Worm (Caenorhabditis elegans) whole organism, L4 larva: Measurements from ENCODE around the gene C49C3.6.

Experiments
- D1046.2 ChIP-seq: fragments of 200-800 bp; sonication (Bioruptor generic); IDR thresholded peaks from 2 replicates; pipeline ENCODE4 v1.3.6; 2022; ENCODE audit warnings: missing genetic modification characterization, missing compliant biosample characterization
- R02D3.7 ChIP-seq: fragments of 150-350 bp; sonication (generic microtip); optimal IDR thresholded peaks from 3 replicates; lab custom pipeline; 2014; ENCODE audit warnings: missing biosample characterization, missing genetic modification characterization
- T20F7.1 ChIP-seq: fragments of 200-800 bp; sonication (Bioruptor generic); optimal IDR thresholded peaks from 2 replicates; lab custom pipeline; 2018; ENCODE audit warnings: mild to moderate bottlenecking, missing genetic modification characterization, missing compliant biosample characterization
- T26A8.4 ChIP-seq: fragments of 200-800 bp; sonication (Bioruptor generic); IDR thresholded peaks from 2 replicates; pipeline ENCODE4 v1.3.6; 2022; ENCODE audit warnings: missing genetic modification characterization, missing compliant biosample characterization
- Y105C5A.15 ChIP-seq: fragments of 200-800 bp; sonication (Bioruptor generic); IDR thresholded peaks from 2 replicates; pipeline ENCODE4 v1.3.6; 2022; ENCODE audit warnings: missing genetic modification characterization, missing compliant biosample characterization
- Y5F2A.4 ChIP-seq: fragments of 200-800 bp; sonication (Bioruptor generic); optimal IDR thresholded peaks from 2 replicates; lab custom pipeline; 2018; ENCODE audit warnings: mild to moderate bottlenecking, missing genetic modification characterization, missing compliant biosample characterization
- ZK337.2 ChIP-seq: fragments of 200-800 bp; sonication (Bioruptor generic); IDR thresholded peaks from 2 replicates; pipeline ENCODE4 v1.3.6; 2022; ENCODE audit warnings: missing genetic modification reagents, missing genetic modification characterization, missing compliant biosample characterization
- ZK546.5 ChIP-seq, 2 experiments: sonication (generic microtip); optimal IDR thresholded peaks; 2 replicates each; lab custom pipeline; 2017; ENCODE audit warnings: missing biosample characterization in 2 of 2, missing genetic modification characterization in 2 of 2
- aha-1 ChIP-seq: fragments of 150-350 bp; peaks from one replicate; lab custom pipeline; 2014; ENCODE audit warnings: missing biosample characterization, missing genetic modification characterization
- aly-2 ChIP-seq: sonication (generic microtip); optimal IDR thresholded peaks from 2 replicates; lab custom pipeline; 2018; ENCODE audit warnings: missing biosample characterization, missing genetic modification characterization
- daf-16 ChIP-seq, 3 experiments: sonication (generic microtip); optimal IDR thresholded peaks; 2 replicates each; lab custom pipeline; 2016 to 2017; ENCODE audit warnings: missing genetic modification characterization in 3 of 3, missing genetic modification reagents in 3 of 3, mild to moderate bottlenecking in 2 of 3, missing compliant biosample characterization in 2 of 3, missing biosample characterization in 1 of 3, moderate library complexity in 1 of 3
- daf-8 ChIP-seq: fragments of 200-800 bp; sonication (Bioruptor generic); IDR thresholded peaks from 2 replicates; pipeline ENCODE4 v1.3.6; 2022; ENCODE audit warnings: missing genetic modification characterization, missing compliant biosample characterization
- dmd-8 ChIP-seq: fragments of 200-800 bp; sonication (Bioruptor generic); IDR thresholded peaks from 2 replicates; pipeline ENCODE4 v1.3.6; 2022; ENCODE audit warnings: missing genetic modification characterization, missing compliant biosample characterization
- dpl-1 ChIP-seq: fragments of 150-350 bp; optimal IDR thresholded peaks from 2 replicates; lab custom pipeline; 2014; ENCODE audit warnings: missing biosample characterization, missing genetic modification reagents, missing genetic modification characterization
- dve-1 ChIP-seq: sonication (generic microtip); optimal IDR thresholded peaks from 2 replicates; lab custom pipeline; 2017; ENCODE audit warnings: antibody characterized with exemption, mild to moderate bottlenecking, missing genetic modification characterization, missing compliant biosample characterization; ENCODE audit not compliant: insufficient read depth
- egl-27 ChIP-seq: sonication (generic microtip); optimal IDR thresholded peaks from 3 replicates; lab custom pipeline; 2017; ENCODE audit warnings: missing biosample characterization, missing genetic modification reagents, missing genetic modification characterization
- egl-43 ChIP-seq: fragments of 200-800 bp; sonication (Bioruptor generic); IDR thresholded peaks from 2 replicates; pipeline ENCODE4 v1.3.6; 2022; ENCODE audit warnings: missing genetic modification reagents, missing genetic modification characterization, missing compliant biosample characterization
- fkh-10 ChIP-seq: fragments of 150-350 bp; optimal IDR thresholded peaks from 2 replicates; lab custom pipeline; 2014; ENCODE audit warnings: missing biosample characterization, missing genetic modification reagents, missing genetic modification characterization
- fos-1 ChIP-seq: fragments of 150-350 bp; optimal IDR thresholded peaks from 2 replicates; lab custom pipeline; 2014; ENCODE audit warnings: missing biosample characterization, missing genetic modification characterization
- hlh-30 ChIP-seq: sonication (generic microtip); optimal IDR thresholded peaks from 2 replicates; lab custom pipeline; 2017; ENCODE audit warnings: antibody characterized with exemption, mild to moderate bottlenecking, missing genetic modification characterization, missing compliant biosample characterization; ENCODE audit not compliant: insufficient read depth
- jun-1 ChIP-seq: fragments of 150-350 bp; optimal IDR thresholded peaks from 2 replicates; lab custom pipeline; 2014; ENCODE audit warnings: missing biosample characterization, missing genetic modification reagents, missing genetic modification characterization
- lin-13 ChIP-seq: fragments of 150-350 bp; optimal IDR thresholded peaks from 2 replicates; lab custom pipeline; 2014; ENCODE audit warnings: missing biosample characterization, missing genetic modification reagents, missing genetic modification characterization
- lin-38 ChIP-seq: fragments of 200-800 bp; sonication (Bioruptor generic); IDR thresholded peaks from 2 replicates; pipeline ENCODE4 v1.3.6; 2022; ENCODE audit warnings: missing genetic modification reagents, missing genetic modification characterization, missing compliant biosample characterization
- lsy-2 ChIP-seq, 2 experiments: fragments of 150-350 bp in 1 of 2; sonication (generic microtip) in 1 of 2; optimal IDR thresholded peaks; 2 replicates each; lab custom pipeline; 2014 to 2017; ENCODE audit warnings: missing biosample characterization in 2 of 2, missing genetic modification characterization in 2 of 2
- madf-9 ChIP-seq: fragments of 200-800 bp; sonication (Bioruptor generic); conservative IDR thresholded peaks from 2 replicates; pipeline ENCODE4 v1.3.6; 2022; ENCODE audit warnings: missing genetic modification reagents, missing genetic modification characterization, missing compliant biosample characterization
- mes-2 ChIP-seq: sonication (generic microtip); optimal IDR thresholded peaks from 2 replicates; lab custom pipeline; 2016; ENCODE audit warnings: missing genotype, mild to moderate bottlenecking, missing genetic modification characterization, missing compliant biosample characterization; ENCODE audit not compliant: poor library complexity, severe bottlenecking
- mxl-3 ChIP-seq: fragments of 200-800 bp; sonication (Bioruptor generic); optimal IDR thresholded peaks from 2 replicates; lab custom pipeline; 2018; ENCODE audit warnings: mild to moderate bottlenecking, missing genetic modification characterization, missing compliant biosample characterization
- nhr-10 ChIP-seq: fragments of 150-350 bp; optimal IDR thresholded peaks from 2 replicates; lab custom pipeline; 2014; ENCODE audit warnings: missing biosample characterization, missing genetic modification characterization
- nhr-111 ChIP-seq: fragments of 200-800 bp; sonication (Bioruptor generic); optimal IDR thresholded peaks from 2 replicates; lab custom pipeline; 2018; ENCODE audit warnings: mild to moderate bottlenecking, missing genetic modification characterization, missing compliant biosample characterization
- nhr-25 ChIP-seq: sonication (generic microtip); optimal IDR thresholded peaks from 2 replicates; lab custom pipeline; 2017; ENCODE audit warnings: missing genetic modification characterization, mild to moderate bottlenecking, missing compliant biosample characterization, antibody characterized with exemption, moderate library complexity, borderline replicate concordance; ENCODE audit not compliant: insufficient read depth
- nhr-28 ChIP-seq: fragments of 150-350 bp; optimal IDR thresholded peaks from 2 replicates; lab custom pipeline; 2014; ENCODE audit warnings: missing biosample characterization, missing genetic modification characterization
- nhr-41 ChIP-seq: fragments of 200-800 bp; sonication (Bioruptor generic); IDR thresholded peaks from 2 replicates; pipeline ENCODE4 v1.3.6; 2022; ENCODE audit warnings: missing genetic modification reagents, missing genetic modification characterization, missing compliant biosample characterization
- nhr-42 ChIP-seq: fragments of 200-800 bp; sonication (Bioruptor generic); IDR thresholded peaks from 2 replicates; pipeline ENCODE4 v1.3.6; 2022; ENCODE audit warnings: missing genetic modification characterization, missing compliant biosample characterization
- pqm-1 ChIP-seq: sonication (generic microtip); optimal IDR thresholded peaks from 2 replicates; lab custom pipeline; 2017; ENCODE audit warnings: missing biosample characterization, missing genetic modification characterization
- saeg-2 ChIP-seq: fragments of 200-800 bp; sonication (Bioruptor generic); IDR thresholded peaks from 2 replicates; pipeline ENCODE4 v1.3.6; 2022; ENCODE audit warnings: missing genetic modification reagents, missing genetic modification characterization, missing compliant biosample characterization
- sdz-12 ChIP-seq: fragments of 200-800 bp; sonication (Bioruptor generic); optimal IDR thresholded peaks from 2 replicates; lab custom pipeline; 2018; ENCODE audit warnings: mild to moderate bottlenecking, missing genetic modification characterization, missing compliant biosample characterization
- set-16 ChIP-seq: fragments of 200-800 bp; sonication (Bioruptor generic); IDR thresholded peaks from 2 replicates; pipeline ENCODE4 v1.3.6; 2022; ENCODE audit warnings: missing genetic modification reagents, missing genetic modification characterization, missing compliant biosample characterization
- skn-1 ChIP-seq: fragments of 150-350 bp; optimal IDR thresholded peaks from 2 replicates; lab custom pipeline; 2014; ENCODE audit warnings: missing biosample characterization, missing genetic modification characterization
- snpc-1.2 ChIP-seq: fragments of 200-800 bp; sonication (Bioruptor generic); IDR thresholded peaks from 2 replicates; pipeline ENCODE4 v1.3.6; 2022; ENCODE audit warnings: missing genetic modification reagents, missing genetic modification characterization, missing compliant biosample characterization
- spr-1 ChIP-seq: sonication (generic microtip); optimal IDR thresholded peaks from 2 replicates; lab custom pipeline; 2016; ENCODE audit warnings: mild to moderate bottlenecking, missing genetic modification characterization, missing compliant biosample characterization
- unc-130 ChIP-seq: sonication (generic microtip); optimal IDR thresholded peaks from 2 replicates; lab custom pipeline; 2016; ENCODE audit warnings: missing genetic modification reagents, missing genetic modification characterization, missing compliant biosample characterization
- unc-62 ChIP-seq, 3 experiments: fragments of 150-350 bp in 1 of 3; sonication (generic microtip); optimal IDR thresholded peaks in 2 of 3; peaks in 1 of 3; 1 replicate in 1 of 3; 2 replicates in 2 of 3; lab custom pipeline; 2014 to 2017; ENCODE audit warnings: missing biosample characterization in 3 of 3, missing genetic modification characterization in 3 of 3, missing genetic modification reagents in 3 of 3, missing genotype in 1 of 3
- zag-1 ChIP-seq: fragments of 150-350 bp; optimal IDR thresholded peaks from 2 replicates; lab custom pipeline; 2014; ENCODE audit warnings: missing biosample characterization, missing genetic modification characterization
- zip-11 ChIP-seq: fragments of 200-800 bp; sonication (Bioruptor generic); IDR thresholded peaks from 2 replicates; pipeline ENCODE4 v1.3.6; 2022; ENCODE audit warnings: missing genetic modification characterization, missing compliant biosample characterization

The C49C3.6 gene

ce11 chrIV:17333542-17334281 lies 2.4 kb downstream of the C49C3.6 start, which contains the start of gene C49C3.15 (continued):
- no peak for TF ChIP-seq dmd-8 (GFP tag; lab: Robert Waterston, UW)
- peak; percentile 45 for TF ChIP-seq dve-1 (tag; lab: Kevin White, UChicago)
- TF ChIP-seq madf-9 (GFP tag; lab: Robert Waterston, UW), result no peak
- TF ChIP-seq nhr-10 (tag; lab: Kevin White, UChicago), result no peak
- peak; percentile 96 for TF ChIP-seq hlh-30 (tag; lab: Kevin White, UChicago)
- TF ChIP-seq, all 104 proteins: peak for 14

ce11 chrIV:17335031-17335430 lies 3.7 kb downstream of the C49C3.6 start, which contains the start of gene C49C3.8:
Gene C49C3.8, plus strand, starts transcription at chrIV:17335203.
- TF ChIP-seq lsy-2 (tag; optimal IDR thresholded peaks at IDR 0.05; lab: Kevin White, UChicago), result peak in 1 of 2 experiments; percentile 51
- no peak for TF ChIP-seq daf-8
- peak; percentile 40 for TF ChIP-seq lin-38 (GFP tag; lab: Robert Waterston, UW)
- TF ChIP-seq egl-43 (GFP tag; lab: Robert Waterston, UW), result no peak
- no peak for TF ChIP-seq ZK546.5 (tag; optimal IDR thresholded peaks at IDR 0.05; lab: Kevin White, UChicago)
- TF ChIP-seq unc-62 (GFP tag; optimal IDR thresholded peaks at IDR 0.05 in 1 of 2; lab: Kevin White, UChicago), result no peak
- TF ChIP-seq unc-62 (tag; optimal IDR thresholded peaks at IDR 0.05; lab: Kevin White, UChicago), result no peak
- TF ChIP-seq snpc-1.2 (GFP tag; lab: Robert Waterston, UW), result no peak
- no peak for TF ChIP-seq fos-1 (tag; lab: Kevin White, UChicago)
- TF ChIP-seq dpl-1, result no peak
- no peak for TF ChIP-seq unc-130
- TF ChIP-seq fkh-10 (GFP tag; lab: Kevin White, UChicago), result no peak
- TF ChIP-seq ZK337.2 (GFP tag; lab: Robert Waterston, UW), result no peak
- no peak for TF ChIP-seq nhr-41 (GFP tag; lab: Robert Waterston, UW)
- peak; percentile 79 for TF ChIP-seq aha-1
- TF ChIP-seq mes-2 (tag; lab: Kevin White, UChicago), result peak; percentile 27
- TF ChIP-seq saeg-2 (GFP tag; lab: Robert Waterston, UW), result no peak
- TF ChIP-seq, all 104 proteins: peak for 4

ce11 chrIV:17338920-17339510 lies 7.7 kb downstream of the C49C3.6 start, which contains the start of gene C49C3.10:
Gene C49C3.10, minus strand, starts transcription at chrIV:17338970.
- peak; percentile 72 for TF ChIP-seq pqm-1
- TF ChIP-seq jun-1 (tag; lab: Kevin White, UChicago), result no peak
- TF ChIP-seq egl-27, result no peak
- TF ChIP-seq zip-11 (GFP tag; lab: Robert Waterston, UW), result no peak
- TF ChIP-seq aly-2, result no peak
- no peak for TF ChIP-seq zag-1
- TF ChIP-seq D1046.2 (GFP tag; lab: Robert Waterston, UW), result no peak
- TF ChIP-seq T20F7.1 (GFP tag; lab: Kevin White, UChicago), result no peak
- TF ChIP-seq daf-8, result no peak
- TF ChIP-seq sdz-12 (GFP tag; lab: Kevin White, UChicago), result no peak
- TF ChIP-seq T26A8.4 (GFP tag; lab: Robert Waterston, UW), result no peak
- TF ChIP-seq nhr-28 (tag; lab: Kevin White, UChicago), result peak; percentile 73
- TF ChIP-seq egl-43 (GFP tag; lab: Robert Waterston, UW), result no peak
- TF ChIP-seq lin-13 (GFP tag; lab: Kevin White, UChicago), result no peak
- TF ChIP-seq set-16, result no peak
- peak; percentile 66 for TF ChIP-seq dve-1 (tag; lab: Kevin White, UChicago)
- no peak for TF ChIP-seq R02D3.7 (tag; lab: Kevin White, UChicago)
- TF ChIP-seq daf-16 (GFP tag; optimal IDR thresholded peaks at IDR 0.05; lab: Kevin White, UChicago), result no peak
- peak; percentile 94 for TF ChIP-seq daf-16 (tag; optimal IDR thresholded peaks at IDR 0.05; lab: Kevin White, UChicago)
- no peak for TF ChIP-seq Y105C5A.15 (GFP tag; lab: Robert Waterston, UW)
- TF ChIP-seq mxl-3 (GFP tag; lab: Kevin White, UChicago), result no peak
- no peak for TF ChIP-seq spr-1 (tag; lab: Kevin White, UChicago)
- TF ChIP-seq Y5F2A.4 (GFP tag; lab: Kevin White, UChicago), result no peak
- TF ChIP-seq nhr-42, result no peak
- TF ChIP-seq fos-1 (tag; lab: Kevin White, UChicago), result no peak
- TF ChIP-seq nhr-111, result no peak
- no peak for TF ChIP-seq nhr-25 (tag; lab: Kevin White, UChicago)
- no peak for TF ChIP-seq skn-1 (tag; lab: Kevin White, UChicago)
